Fruit fly (Drosophila melanogaster) S2 (cell line): ENCODE data around the gene CG31875.

ENCODE experiments used
- CG8478 ChIP-seq: fragments of >200 bp; optimal IDR thresholded peaks from 2 replicates; lab custom pipeline; 2018
- CTCF ChIP-seq, 2 experiments: fragments of >200 bp; optimal IDR thresholded peaks; 2 replicates each; lab custom pipeline; 2018

DNA sequence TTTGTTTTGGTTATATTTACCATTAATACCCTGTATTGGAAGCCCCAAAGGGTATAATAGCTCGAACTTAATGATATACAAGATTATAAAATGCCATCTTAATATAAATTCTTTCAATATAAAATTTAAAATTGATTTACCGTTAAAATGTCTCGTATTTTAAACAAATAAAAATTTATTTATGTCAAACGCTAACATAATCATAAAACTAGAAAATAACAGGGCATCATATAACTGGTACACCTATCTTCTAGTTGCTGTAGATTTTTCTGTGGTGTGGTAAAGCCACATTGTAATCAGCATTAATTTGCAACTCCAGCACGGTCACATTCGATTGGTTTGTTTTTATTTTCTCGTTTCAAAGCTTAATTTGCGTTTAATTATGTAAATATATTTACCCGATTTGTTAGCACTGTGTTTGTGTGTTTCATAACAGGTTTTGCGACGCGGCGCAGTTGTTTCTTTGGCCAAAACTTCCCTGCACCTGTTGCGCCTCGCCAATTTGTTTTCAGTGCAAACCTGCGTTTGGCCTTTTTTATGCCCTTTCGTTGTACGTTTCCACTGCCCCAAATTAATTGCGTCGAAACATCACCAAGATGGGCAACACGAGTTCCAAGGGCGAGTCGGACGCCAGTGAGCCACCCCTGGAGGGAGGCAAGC lies 45.4 kb downstream of the CG31875 start, which contains the start of the genes CG4658 and CG5846:
- TF ChIP-seq CTCF (optimal IDR thresholded peaks at IDR 0.05; lab: Kevin White, UChicago) (no peak), CG8478 (lab: Kevin White, UChicago) (no peak)
